Fruit fly (Drosophila melanogaster) whole organism, embryonic: ENCODE results near the gene E2f1.
A peak's percentile ranks its signal among the peaks of the same experiment; 100 is the strongest.

Experiments
- ATbp ChIP-seq: fragments of 200-800 bp; sonication (Bioruptor generic); optimal IDR thresholded peaks from 2 replicates; lab custom pipeline; 2017; ENCODE audit warnings: missing biosample characterization, mild to moderate bottlenecking, missing genetic modification characterization, missing genetic modification reagents
- Blimp-1 ChIP-seq: fragments of 200-800 bp; sonication (Bioruptor generic); optimal IDR thresholded peaks from 3 replicates; lab custom pipeline; 2018; ENCODE audit warnings: missing biosample characterization, missing genetic modification characterization, mild to moderate bottlenecking, moderate library complexity, missing genetic modification reagents
- CG10431 ChIP-seq: fragments of 200-800 bp; sonication (Bioruptor generic); optimal IDR thresholded peaks from 3 replicates; lab custom pipeline; 2018; ENCODE audit warnings: missing biosample characterization, mild to moderate bottlenecking, missing genetic modification characterization
- CG10565 ChIP-seq: fragments of 200-800 bp; sonication (Bioruptor generic); optimal IDR thresholded peaks from 3 replicates; lab custom pipeline; 2016; ENCODE audit warnings: missing biosample characterization, mild to moderate bottlenecking, missing genetic modification characterization
- CG11560 ChIP-seq: fragments of 200-800 bp; sonication (Bioruptor generic); IDR thresholded peaks from 3 replicates; pipeline ENCODE4 v1.3.6; 2022; ENCODE audit warnings: missing biosample characterization, missing genetic modification characterization
- CG12391 ChIP-seq: fragments of 200-800 bp; sonication (Bioruptor generic); optimal IDR thresholded peaks from 3 replicates; lab custom pipeline; 2018; ENCODE audit warnings: missing biosample characterization, mild to moderate bottlenecking, missing genetic modification characterization, moderate library complexity
- CG13287 ChIP-seq: fragments of 200-800 bp; sonication (Bioruptor generic); IDR thresholded peaks from 2 replicates; pipeline ENCODE4 v1.3.6; 2022; ENCODE audit warnings: missing biosample characterization, missing genetic modification characterization; ENCODE audit not compliant: partially characterized antibody
- CG16863 ChIP-seq: fragments of 200-800 bp; sonication (Bioruptor generic); optimal IDR thresholded peaks from 3 replicates; lab custom pipeline; 2016; ENCODE audit warnings: missing biosample characterization, missing genetic modification characterization
- CG1792 ChIP-seq: fragments of 200-800 bp; sonication (Bioruptor generic); optimal IDR thresholded peaks from 2 replicates; lab custom pipeline; 2016; ENCODE audit warnings: missing biosample characterization, missing genetic modification characterization
- CG18011 ChIP-seq: fragments of 200-800 bp; sonication (Bioruptor generic); optimal IDR thresholded peaks from 2 replicates; lab custom pipeline; 2017; ENCODE audit warnings: missing biosample characterization, missing genetic modification characterization, mild to moderate bottlenecking, moderate library complexity, missing genotype
- CG18599 ChIP-seq: fragments of 200-800 bp; sonication (Bioruptor generic); optimal IDR thresholded peaks from 3 replicates; lab custom pipeline; 2017; ENCODE audit warnings: missing biosample characterization, missing genetic modification characterization, mild to moderate bottlenecking, moderate library complexity, missing genetic modification reagents
- CG2712 ChIP-seq: fragments of 200-800 bp; optimal IDR thresholded peaks from 3 replicates; lab custom pipeline; 2019; ENCODE audit warnings: missing biosample characterization, mild to moderate bottlenecking, missing genetic modification characterization, moderate library complexity
- CG30431 ChIP-seq: fragments of 200-800 bp; sonication (Bioruptor generic); optimal IDR thresholded peaks from 2 replicates; lab custom pipeline; 2017; ENCODE audit warnings: missing biosample characterization, missing genetic modification characterization
- CG31224 ChIP-seq: fragments of 200-800 bp; sonication (Bioruptor generic); IDR thresholded peaks from 2 replicates; pipeline ENCODE4 v1.3.6; 2022; ENCODE audit warnings: missing biosample characterization, missing genetic modification characterization
- CG31441 ChIP-seq: fragments of 200-800 bp; sonication (Bioruptor generic); IDR thresholded peaks from 2 replicates; pipeline ENCODE4 v1.3.6; 2022; ENCODE audit warnings: missing biosample characterization, missing genetic modification characterization
- CG34376 ChIP-seq: fragments of 200-800 bp; sonication (Bioruptor generic); optimal IDR thresholded peaks from 2 replicates; lab custom pipeline; 2018; ENCODE audit warnings: missing biosample characterization, mild to moderate bottlenecking, missing genetic modification characterization
- CG4328 ChIP-seq: fragments of 200-800 bp; sonication (Bioruptor generic); optimal IDR thresholded peaks from 3 replicates; lab custom pipeline; 2017; ENCODE audit warnings: missing biosample characterization, missing genetic modification reagents, missing genetic modification characterization
- CG4707 ChIP-seq: fragments of 200-800 bp; sonication (Bioruptor generic); optimal IDR thresholded peaks from 2 replicates; lab custom pipeline; 2018; ENCODE audit warnings: missing biosample characterization, mild to moderate bottlenecking, missing genetic modification characterization, moderate library complexity
- CG6254 ChIP-seq: fragments of 200-800 bp; sonication (Bioruptor generic); optimal IDR thresholded peaks from 3 replicates; lab custom pipeline; 2017; ENCODE audit warnings: mild to moderate bottlenecking, missing biosample characterization, missing genetic modification reagents, missing genetic modification characterization
- CG8089 ChIP-seq: fragments of 200-800 bp; sonication (Bioruptor generic); optimal IDR thresholded peaks from 3 replicates; lab custom pipeline; 2016; ENCODE audit warnings: missing biosample characterization, missing genetic modification characterization
- CG9817 ChIP-seq: fragments of 200-800 bp; sonication (Bioruptor generic); optimal IDR thresholded peaks from 2 replicates; lab custom pipeline; 2018; ENCODE audit warnings: missing biosample characterization, mild to moderate bottlenecking, missing genetic modification characterization, moderate library complexity
- Deaf1 ChIP-seq: fragments of 200-800 bp; optimal IDR thresholded peaks from 3 replicates; lab custom pipeline; 2019; ENCODE audit warnings: missing biosample characterization, mild to moderate bottlenecking, missing genetic modification characterization, moderate library complexity
- Dfd ChIP-seq, 2 experiments: fragments of >200 bp; optimal IDR thresholded peaks; 2 replicates each; lab custom pipeline; 2017; ENCODE audit warnings: missing biosample characterization in 2 of 2, missing genetic modification characterization in 2 of 2
- Dp ChIP-seq: fragments of 200-800 bp; sonication (Bioruptor generic); optimal IDR thresholded peaks from 2 replicates; lab custom pipeline; 2018; ENCODE audit warnings: missing biosample characterization, mild to moderate bottlenecking, missing genetic modification characterization, moderate library complexity
- ERR ChIP-seq: fragments of 200-800 bp; sonication (Bioruptor generic); optimal IDR thresholded peaks from 2 replicates; lab custom pipeline; 2016; ENCODE audit warnings: missing biosample characterization, missing genetic modification characterization
- Ets97D ChIP-seq: fragments of 200-800 bp; sonication (Bioruptor generic); optimal IDR thresholded peaks from 3 replicates; lab custom pipeline; 2016; ENCODE audit warnings: missing biosample characterization, missing genetic modification characterization
- H2.0 ChIP-seq: fragments of 200-800 bp; sonication (Bioruptor generic); IDR thresholded peaks from 2 replicates; pipeline ENCODE4 v1.3.6; 2022; ENCODE audit warnings: missing biosample characterization, missing genetic modification characterization
- HmgD ChIP-seq: fragments of 200-800 bp; sonication (Bioruptor generic); optimal IDR thresholded peaks from 3 replicates; lab custom pipeline; 2016; ENCODE audit warnings: missing biosample characterization, missing genetic modification characterization
- Hmx ChIP-seq: fragments of 200-800 bp; sonication (Bioruptor generic); optimal IDR thresholded peaks from 2 replicates; lab custom pipeline; 2016; ENCODE audit warnings: missing biosample characterization, missing genetic modification characterization
- Hr51 ChIP-seq, 2 experiments: fragments of 200-800 bp; sonication (Bioruptor generic); optimal IDR thresholded peaks; 2 replicates in 1 of 2; 3 replicates in 1 of 2; lab custom pipeline; 2016 to 2018; ENCODE audit warnings: missing biosample characterization in 2 of 2, missing genetic modification characterization in 2 of 2, mild to moderate bottlenecking in 1 of 2, moderate library complexity in 1 of 2
- Pdp1 ChIP-seq, 2 experiments: fragments of 200-800 bp; sonication (Bioruptor generic); optimal IDR thresholded peaks; 3 replicates each; lab custom pipeline; 2016; ENCODE audit warnings: missing biosample characterization in 2 of 2, missing genetic modification characterization in 2 of 2, mild to moderate bottlenecking in 1 of 2, moderate library complexity in 1 of 2
- Ravus ChIP-seq: fragments of 200-800 bp; sonication (Bioruptor generic); IDR thresholded peaks from 2 replicates; pipeline ENCODE4 v1.3.6; 2022; ENCODE audit warnings: missing biosample characterization, missing genetic modification characterization
- Trl ChIP-seq, 3 experiments: fragments of >200 bp in 2 of 3; fragments of 200-800 bp in 1 of 3; sonication (Bioruptor generic) in 1 of 3; optimal IDR thresholded peaks; 2 replicates in 1 of 3; 3 replicates in 2 of 3; lab custom pipeline; 2016 to 2017; ENCODE audit warnings: missing biosample characterization in 1 of 3, missing genetic modification characterization in 1 of 3
- ab ChIP-seq: fragments of 200-800 bp; sonication (Bioruptor generic); optimal IDR thresholded peaks from 2 replicates; lab custom pipeline; 2016; ENCODE audit warnings: missing biosample characterization, missing genetic modification characterization
- bsh ChIP-seq, 2 experiments: fragments of 200-800 bp; sonication (Bioruptor generic); optimal IDR thresholded peaks; 2 replicates each; lab custom pipeline; 2017 to 2018; ENCODE audit warnings: mild to moderate bottlenecking in 2 of 2, missing biosample characterization in 2 of 2, missing genetic modification characterization in 2 of 2, moderate library complexity in 1 of 2
- btn ChIP-seq: fragments of 200-800 bp; sonication (Bioruptor generic); optimal IDR thresholded peaks from 2 replicates; lab custom pipeline; 2016; ENCODE audit warnings: missing biosample characterization, missing genetic modification characterization
- chif ChIP-seq, 2 experiments: fragments of 200-800 bp; sonication (Bioruptor generic); optimal IDR thresholded peaks; 3 replicates each; lab custom pipeline; 2016; ENCODE audit warnings: missing biosample characterization in 2 of 2, missing genetic modification characterization in 2 of 2
- crol ChIP-seq: fragments of 200-800 bp; sonication (Bioruptor generic); IDR thresholded peaks from 2 replicates; pipeline ENCODE4 v1.3.6; 2022; ENCODE audit warnings: missing biosample characterization, missing genetic modification characterization
- dimm ChIP-seq: fragments of 200-800 bp; sonication (Bioruptor generic); IDR thresholded peaks from 2 replicates; pipeline ENCODE4 v1.3.6; 2022; ENCODE audit warnings: missing biosample characterization, missing genetic modification characterization
- dysf ChIP-seq: fragments of 200-800 bp; sonication (Bioruptor generic); IDR thresholded peaks from 3 replicates; pipeline ENCODE4 v1.3.6; 2022; ENCODE audit warnings: missing biosample characterization, missing genetic modification characterization
- ems ChIP-seq: fragments of 200-800 bp; sonication (Bioruptor generic); optimal IDR thresholded peaks from 3 replicates; lab custom pipeline; 2016; ENCODE audit warnings: missing biosample characterization, missing genetic modification characterization
- fu2 ChIP-seq: fragments of 200-800 bp; sonication (Bioruptor generic); optimal IDR thresholded peaks from 2 replicates; lab custom pipeline; 2016; ENCODE audit warnings: missing biosample characterization, missing genetic modification characterization
- insv ChIP-seq, 2 experiments: fragments of 200-800 bp; sonication (Bioruptor generic); optimal IDR thresholded peaks; 3 replicates each; lab custom pipeline; 2016 to 2018; ENCODE audit warnings: missing biosample characterization in 2 of 2, missing genetic modification characterization in 2 of 2
- pan ChIP-seq, 4 experiments: fragments of >200 bp in 3 of 4; fragments of 200-800 bp in 1 of 4; sonication (Bioruptor generic) in 1 of 4; optimal IDR thresholded peaks in 3 of 4; IDR thresholded peaks in 1 of 4; 2 replicates each; pipeline versions ENCODE4 v1.3.6 to Lab custom; 2017 to 2022; ENCODE audit warnings: missing biosample characterization in 2 of 4, missing genetic modification characterization in 2 of 4, mixed read lengths in 1 of 4
- sens ChIP-seq: fragments of 200-800 bp; sonication (Bioruptor generic); peaks from one replicate; lab custom pipeline; 2016; ENCODE audit warnings: missing biosample characterization, missing genetic modification characterization
- tll ChIP-seq, 2 experiments: fragments of 200-800 bp in 1 of 2; fragments of >200 bp in 1 of 2; sonication (Bioruptor generic) in 1 of 2; optimal IDR thresholded peaks; 2 replicates each; lab custom pipeline; 2017 to 2019; ENCODE audit warnings: missing biosample characterization in 2 of 2, missing genetic modification characterization in 2 of 2, mild to moderate bottlenecking in 1 of 2, moderate library complexity in 1 of 2
- vvl ChIP-seq: fragments of 200-800 bp; sonication (Bioruptor generic); IDR thresholded peaks from 2 replicates; pipeline ENCODE4 v1.3.6; 2022; ENCODE audit warnings: missing biosample characterization, missing genetic modification characterization
- wor ChIP-seq: fragments of 200-800 bp; sonication (Bioruptor generic); IDR thresholded peaks from 2 replicates; pipeline ENCODE4 v1.3.6; 2022; ENCODE audit warnings: missing biosample characterization, missing genetic modification characterization
- zf30C ChIP-seq: fragments of 200-800 bp; sonication (Bioruptor generic); optimal IDR thresholded peaks from 3 replicates; lab custom pipeline; 2018; ENCODE audit warnings: missing biosample characterization, mild to moderate bottlenecking, missing genetic modification characterization
- zfh2 ChIP-seq: fragments of 200-800 bp; sonication (Bioruptor generic); optimal IDR thresholded peaks from 2 replicates; lab custom pipeline; 2016; ENCODE audit warnings: missing biosample characterization, missing genetic modification characterization

Gene E2f1

dm6 chr3R:21687902-21688301, 27.2 kb upstream of the E2f1 start (continued):
- TF ChIP-seq CG16863 (GFP tag; lab: Kevin White, UChicago) (no peak), Dp (GFP tag; lab: Kevin White, UChicago) (no peak), CG10565 (GFP tag; lab: Kevin White, UChicago) (no peak), chif (GFP tag; optimal IDR thresholded peaks at IDR 0.05; lab: Kevin White, UChicago) (peak in 1 of 2 experiments; percentile 5), CG31224 (GFP tag; lab: Robert Waterston, UW) (no peak), Blimp-1 (no peak), zf30C (GFP tag; lab: Kevin White, UChicago) (no peak), vvl (GFP tag; lab: Robert Waterston, UW) (peak; percentile 29; the same call in 1 of the 2 replicates), ATbp (GFP tag; lab: Kevin White, UChicago) (no peak), CG13287 (GFP tag; lab: Robert Waterston, UW) (no peak), Hr51 (GFP tag; optimal IDR thresholded peaks at IDR 0.05; lab: Kevin White, UChicago) (peak in 1 of 2 experiments; percentile 59), ERR (GFP tag; lab: Kevin White, UChicago) (no peak), CG11560 (tag; lab: Robert Waterston, UW) (no peak), sens (GFP tag; lab: Kevin White, UChicago) (peak; percentile 85), CG12391 (tag; lab: Kevin White, UChicago) (no peak), crol (GFP tag; lab: Robert Waterston, UW) (no peak), Dfd (GFP tag; optimal IDR thresholded peaks at IDR 0.05; lab: Kevin White, UChicago) (no peak), CG31441 (GFP tag; lab: Robert Waterston, UW) (no peak), CG34376 (GFP tag; lab: Kevin White, UChicago) (no peak), ab (GFP tag; lab: Kevin White, UChicago) (no peak), zfh2 (GFP tag; lab: Kevin White, UChicago) (no peak), tll (GFP tag; optimal IDR thresholded peaks at IDR 0.05; lab: Kevin White, UChicago) (no peak), Ravus (GFP tag; lab: Robert Waterston, UW) (no peak), Trl (optimal IDR thresholded peaks at IDR 0.05; lab: Kevin White, UChicago) (no peak), Trl (GFP tag; optimal IDR thresholded peaks at IDR 0.05; lab: Kevin White, UChicago) (no peak), dysf (GFP tag; lab: Robert Waterston, UW) (peak; percentile 38; the same call in 1 of the 3 replicates), Pdp1 (GFP tag; optimal IDR thresholded peaks at IDR 0.05; lab: Kevin White, UChicago) (no peak), CG9817 (tag; lab: Kevin White, UChicago) (no peak), btn (GFP tag; lab: Kevin White, UChicago) (no peak), CG18011 (GFP tag; lab: Kevin White, UChicago) (no peak), HmgD (no peak), CG1792 (GFP tag; lab: Kevin White, UChicago) (no peak), CG4707 (GFP tag; lab: Kevin White, UChicago) (no peak), CG30431 (no peak), CG6254 (GFP tag; lab: Kevin White, UChicago) (no peak), CG10431 (GFP tag; lab: Kevin White, UChicago) (no peak), dimm (GFP tag; lab: Robert Waterston, UW) (no peak), bsh (GFP tag; optimal IDR thresholded peaks at IDR 0.05; lab: Kevin White, UChicago) (no peak), CG4328 (GFP tag; lab: Kevin White, UChicago) (no peak), fu2 (GFP tag; lab: Kevin White, UChicago) (no peak), wor (GFP tag; lab: Robert Waterston, UW) (0 out of 2 replicates have a peak, but pooled peaks have one; percentile 11), H2.0 (GFP tag; lab: Robert Waterston, UW) (0 out of 2 replicates have a peak, but pooled peaks have one; percentile 31), CG2712 (tag; lab: Kevin White, UChicago) (no peak), Deaf1 (no peak), Ets97D (no peak), Hmx (GFP tag; lab: Kevin White, UChicago) (no peak), CG18599 (GFP tag; lab: Kevin White, UChicago) (no peak), ems (no peak), insv (GFP tag; optimal IDR thresholded peaks at IDR 0.05; lab: Kevin White, UChicago) (no peak), CG8089 (GFP tag; lab: Kevin White, UChicago) (no peak), pan (optimal IDR thresholded peaks at IDR 0.05; lab: Kevin White, UChicago) (no peak), pan (GFP tag; optimal IDR thresholded peaks at IDR 0.05 in 1 of 2, IDR thresholded peaks at IDR 0.05 in 1 of 2) (peak in 1 of 2 experiments; percentile 9)
